Fruit fly (Drosophila melanogaster): ENCODE data around the gene CG14974.
A peak's percentile ranks its signal among the peaks of the same experiment; 100 is the strongest.

CG14974 gene

dm6 chr3L:3616344-3616743 lies 4.5 kb downstream of the CG14974 start (continued):
- TF ChIP-seq bowl (GFP tag; IDR thresholded peaks at IDR 0.05) (no peak), Nf-YC (tag; optimal IDR thresholded peaks at IDR 0.05) (peak; percentile 69), zen2 (GFP tag; IDR thresholded peaks at IDR 0.05; ENCODE audit: partially characterized antibody) (no peak), H2.0 (GFP tag; IDR thresholded peaks at IDR 0.05) (peak; percentile 77), exex (tag; optimal IDR thresholded peaks at IDR 0.05) (no peak), zen (tag; optimal IDR thresholded peaks at IDR 0.05) (peak; percentile 85), br (optimal IDR thresholded peaks at IDR 0.05) (no peak), CG18764 (GFP tag; optimal IDR thresholded peaks at IDR 0.05) (peak; percentile 74), Tbp (GFP tag; optimal IDR thresholded peaks at IDR 0.05) (no peak), dati (GFP tag; IDR thresholded peaks at IDR 0.05) (peak; percentile 55; the same call in 1 of the 2 replicates), repo (GFP tag; optimal IDR thresholded peaks at IDR 0.05) (peak; percentile 19), CG3995 (GFP tag; optimal IDR thresholded peaks at IDR 0.05) (no peak), gfzf (GFP tag; optimal IDR thresholded peaks at IDR 0.05) (no peak), CG17186 (GFP tag; optimal IDR thresholded peaks at IDR 0.05) (no peak), phol (tag; optimal IDR thresholded peaks at IDR 0.05) (peak; percentile 77), sisA (GFP tag; IDR thresholded peaks at IDR 0.05) (peak; percentile 86), bbx (GFP tag; IDR thresholded peaks at IDR 0.05; ENCODE audit: partially characterized antibody) (peak; percentile 73), vnd (GFP tag; IDR thresholded peaks at IDR 0.05; ENCODE audit: partially characterized antibody) (no peak), D (optimal IDR thresholded peaks at IDR 0.05) (no peak), D (GFP tag; optimal IDR thresholded peaks at IDR 0.05) (peak; percentile 34), CG9609 (GFP tag; optimal IDR thresholded peaks at IDR 0.05) (peak; percentile 78), Stat92E (GFP tag; optimal IDR thresholded peaks at IDR 0.05) (no peak), CG6254 (GFP tag; optimal IDR thresholded peaks at IDR 0.05) (no peak), ham (GFP tag; IDR thresholded peaks at IDR 0.05) (no peak), CG13424 (tag; optimal IDR thresholded peaks at IDR 0.05) (peak; percentile 69), Hr3 (GFP tag; optimal IDR thresholded peaks at IDR 0.05) (peak; percentile 89), GATAe (GFP tag; conservative IDR thresholded peaks at IDR 0.05) (no peak), cas (GFP tag; IDR thresholded peaks at IDR 0.05) (no peak), Opbp (GFP tag; IDR thresholded peaks at IDR 0.05; ENCODE audit: partially characterized antibody) (peak; percentile 80), sd (tag; optimal IDR thresholded peaks at IDR 0.05) (peak; percentile 62), emc (GFP tag; optimal IDR thresholded peaks at IDR 0.05) (peak; percentile 47), ind (GFP tag; optimal IDR thresholded peaks at IDR 0.05) (peak; percentile 82), CG18476 (GFP tag; optimal IDR thresholded peaks at IDR 0.05) (peak; percentile 28), toy (GFP tag; IDR thresholded peaks at IDR 0.05) (no peak), CG31441 (GFP tag; IDR thresholded peaks at IDR 0.05) (peak; percentile 54; the same call in 1 of the 2 replicates), CG34224 (GFP tag; IDR thresholded peaks at IDR 0.05; ENCODE audit: partially characterized antibody) (no peak), CG6765 (GFP tag; optimal IDR thresholded peaks at IDR 0.05) (no peak), Kr (GFP tag; optimal IDR thresholded peaks at IDR 0.05) (no peak), dpn (GFP tag; optimal IDR thresholded peaks at IDR 0.05) (peak; percentile 75 to 91), NC2α (GFP tag; optimal IDR thresholded peaks at IDR 0.05) (peak; percentile 58), Ets97D (GFP tag; optimal IDR thresholded peaks at IDR 0.05) (peak; percentile 62), ftz-f1 (GFP tag; optimal IDR thresholded peaks at IDR 0.05) (peak; percentile 22), wek (GFP tag; optimal IDR thresholded peaks at IDR 0.05) (no peak), Trl (optimal IDR thresholded peaks at IDR 0.05) (no peak), Trl (GFP tag; optimal IDR thresholded peaks at IDR 0.05) (peak; percentile 90), CG34376 (GFP tag; optimal IDR thresholded peaks at IDR 0.05) (peak; percentile 33), az2 (GFP tag; optimal IDR thresholded peaks at IDR 0.05) (peak; percentile 88), CG12659 (GFP tag; optimal IDR thresholded peaks at IDR 0.05) (peak; percentile 78), CG8388 (GFP tag; optimal IDR thresholded peaks at IDR 0.05) (peak; percentile 26), pfk (GFP tag; optimal IDR thresholded peaks at IDR 0.05) (peak; percentile 12), z (GFP tag; IDR thresholded peaks at IDR 0.05) (no peak), kni (GFP tag; optimal IDR thresholded peaks at IDR 0.05) (no peak)

All from whole organism, embryonic.